Fruit fly (Drosophila melanogaster) whole organism, embryonic: Measurements from ENCODE around the gene CG7627.
A peak's percentile ranks its signal among the peaks of the same experiment; 100 is the strongest.

Experiments used
- Antp ChIP-seq: fragments of 200-800 bp; sonication (Bioruptor generic); optimal IDR thresholded peaks from 3 replicates; lab custom pipeline; 2016; ENCODE audit warnings: missing biosample characterization, missing genetic modification characterization
- Atf3 ChIP-seq: fragments of 200-800 bp; sonication (Bioruptor generic); optimal IDR thresholded peaks from 3 replicates; lab custom pipeline; 2016; ENCODE audit warnings: missing biosample characterization, missing genetic modification characterization
- B-H2 ChIP-seq: fragments of 200-800 bp; sonication (Bioruptor generic); optimal IDR thresholded peaks from 2 replicates; lab custom pipeline; 2018; ENCODE audit warnings: missing biosample characterization, mild to moderate bottlenecking, missing genetic modification characterization
- BtbVII ChIP-seq: fragments of 200-800 bp; sonication (Bioruptor generic); optimal IDR thresholded peaks from 3 replicates; lab custom pipeline; 2017; ENCODE audit warnings: missing biosample characterization, mild to moderate bottlenecking, missing genetic modification characterization
- CG10654 ChIP-seq: fragments of 200-800 bp; sonication (Bioruptor generic); optimal IDR thresholded peaks from 2 replicates; lab custom pipeline; 2016; ENCODE audit warnings: missing biosample characterization, missing genetic modification characterization
- CG11093 ChIP-seq: fragments of 200-800 bp; sonication (Bioruptor generic); IDR thresholded peaks from 3 replicates; pipeline ENCODE4 v1.3.6; 2022; ENCODE audit warnings: missing biosample characterization, missing genetic modification characterization
- CG12104 ChIP-seq: fragments of 200-800 bp; sonication (Bioruptor generic); optimal IDR thresholded peaks from 3 replicates; lab custom pipeline; 2016; ENCODE audit warnings: missing biosample characterization, missing genetic modification characterization
- CG12391 ChIP-seq: fragments of 200-800 bp; sonication (Bioruptor generic); optimal IDR thresholded peaks from 3 replicates; lab custom pipeline; 2018; ENCODE audit warnings: missing biosample characterization, mild to moderate bottlenecking, missing genetic modification characterization, moderate library complexity
- CG12942 ChIP-seq: fragments of 200-800 bp; sonication (Bioruptor generic); optimal IDR thresholded peaks from 3 replicates; lab custom pipeline; 2016; ENCODE audit warnings: missing biosample characterization, missing genetic modification characterization
- CG13296 ChIP-seq: fragments of 200-800 bp; sonication (Bioruptor generic); optimal IDR thresholded peaks from 3 replicates; lab custom pipeline; 2018; ENCODE audit warnings: missing biosample characterization, mild to moderate bottlenecking, missing genetic modification characterization
- CG14965 ChIP-seq: fragments of 200-800 bp; sonication (Bioruptor generic); optimal IDR thresholded peaks from 2 replicates; lab custom pipeline; 2016; ENCODE audit warnings: missing biosample characterization, missing genetic modification characterization, borderline replicate concordance
- CG15269 ChIP-seq: fragments of 200-800 bp; sonication (Bioruptor generic); optimal IDR thresholded peaks from 2 replicates; lab custom pipeline; 2018; ENCODE audit warnings: missing biosample characterization, mild to moderate bottlenecking, missing genetic modification characterization, moderate library complexity
- CG1792 ChIP-seq: fragments of 200-800 bp; sonication (Bioruptor generic); optimal IDR thresholded peaks from 2 replicates; lab custom pipeline; 2016; ENCODE audit warnings: missing biosample characterization, missing genetic modification characterization
- CG2120 ChIP-seq: fragments of 200-800 bp; sonication (Bioruptor generic); optimal IDR thresholded peaks from 3 replicates; lab custom pipeline; 2016; ENCODE audit warnings: missing biosample characterization, missing genetic modification characterization
- CG2202 ChIP-seq: fragments of 200-800 bp; sonication (Bioruptor generic); optimal IDR thresholded peaks from 2 replicates; lab custom pipeline; 2018; ENCODE audit warnings: missing biosample characterization, mild to moderate bottlenecking, missing genetic modification characterization
- CG30403 ChIP-seq: fragments of 200-800 bp; sonication (Bioruptor generic); optimal IDR thresholded peaks from 3 replicates; lab custom pipeline; 2016; ENCODE audit warnings: missing biosample characterization, missing genetic modification characterization
- CG3726 ChIP-seq: fragments of 200-800 bp; sonication (Bioruptor generic); IDR thresholded peaks from 3 replicates; pipeline ENCODE4, ENCODE4 v1.3.6; 2022; ENCODE audit warnings: missing biosample characterization, missing genetic modification characterization
- CG4328 ChIP-seq: fragments of 200-800 bp; sonication (Bioruptor generic); optimal IDR thresholded peaks from 3 replicates; lab custom pipeline; 2017; ENCODE audit warnings: missing biosample characterization, missing genetic modification reagents, missing genetic modification characterization
- CG5180 ChIP-seq: fragments of 200-800 bp; sonication (Bioruptor generic); optimal IDR thresholded peaks from 3 replicates; lab custom pipeline; 2017; ENCODE audit warnings: missing biosample characterization, missing genetic modification characterization, mild to moderate bottlenecking, moderate library complexity, missing genetic modification reagents
- CG6683 ChIP-seq: fragments of 200-800 bp; sonication (Bioruptor generic); optimal IDR thresholded peaks from 2 replicates; lab custom pipeline; 2017; ENCODE audit warnings: missing biosample characterization, mild to moderate bottlenecking, missing genetic modification characterization, missing genetic modification reagents
- CG7987 ChIP-seq: fragments of 200-800 bp; sonication (Bioruptor generic); optimal IDR thresholded peaks from 2 replicates; lab custom pipeline; 2018; ENCODE audit warnings: missing biosample characterization, mild to moderate bottlenecking, missing genetic modification characterization, moderate library complexity
- CG9215 ChIP-seq: fragments of 200-800 bp; sonication (Bioruptor generic); IDR thresholded peaks from 2 replicates; pipeline ENCODE4 v1.3.6; 2022; ENCODE audit warnings: missing biosample characterization, missing genetic modification characterization
- CG9817 ChIP-seq: fragments of 200-800 bp; sonication (Bioruptor generic); optimal IDR thresholded peaks from 2 replicates; lab custom pipeline; 2018; ENCODE audit warnings: missing biosample characterization, mild to moderate bottlenecking, missing genetic modification characterization, moderate library complexity
- Ets65A ChIP-seq: fragments of 200-800 bp; sonication (Bioruptor generic); peaks from one replicate; lab custom pipeline; 2016; ENCODE audit warnings: missing biosample characterization, missing genetic modification characterization
- Fer3 ChIP-seq: fragments of 200-800 bp; sonication (Bioruptor generic); optimal IDR thresholded peaks from 2 replicates; lab custom pipeline; 2018; ENCODE audit warnings: missing biosample characterization, mild to moderate bottlenecking, missing genetic modification characterization, moderate library complexity
- HHEX ChIP-seq: fragments of 200-800 bp; sonication (Bioruptor generic); optimal IDR thresholded peaks from 3 replicates; lab custom pipeline; 2017; ENCODE audit warnings: missing biosample characterization, mild to moderate bottlenecking, missing genetic modification characterization, missing genetic modification reagents
- HLH4C ChIP-seq: fragments of 200-800 bp; sonication (Bioruptor generic); IDR thresholded peaks from 3 replicates; pipeline ENCODE4 v1.3.6; 2022; ENCODE audit warnings: missing biosample characterization, missing genetic modification characterization; ENCODE audit not compliant: partially characterized antibody
- Hmx ChIP-seq: fragments of 200-800 bp; sonication (Bioruptor generic); optimal IDR thresholded peaks from 2 replicates; lab custom pipeline; 2016; ENCODE audit warnings: missing biosample characterization, missing genetic modification characterization
- Lhr ChIP-seq: fragments of 200-800 bp; sonication (Bioruptor generic); optimal IDR thresholded peaks from 3 replicates; lab custom pipeline; 2017; ENCODE audit warnings: mild to moderate bottlenecking, missing biosample characterization, missing genetic modification reagents, missing genetic modification characterization
- MTF-1 ChIP-seq: fragments of 200-800 bp; sonication (Bioruptor generic); optimal IDR thresholded peaks from 2 replicates; lab custom pipeline; 2018; ENCODE audit warnings: missing biosample characterization, mild to moderate bottlenecking, missing genetic modification characterization, borderline replicate concordance
- Sin3A ChIP-seq: fragments of >200 bp; optimal IDR thresholded peaks from 2 replicates; lab custom pipeline; 2018
- Sox100B ChIP-seq: fragments of 200-800 bp; sonication (Bioruptor generic); optimal IDR thresholded peaks from 3 replicates; lab custom pipeline; 2018; ENCODE audit warnings: missing biosample characterization, mild to moderate bottlenecking, missing genetic modification characterization
- Spps ChIP-seq: fragments of 200-800 bp; sonication (Bioruptor generic); optimal IDR thresholded peaks from 2 replicates; lab custom pipeline; 2018; ENCODE audit warnings: missing biosample characterization, mild to moderate bottlenecking, missing genetic modification characterization
- Ssrp ChIP-seq: fragments of 200-800 bp; sonication (Bioruptor generic); optimal IDR thresholded peaks from 2 replicates; lab custom pipeline; 2018; ENCODE audit warnings: missing biosample characterization, mild to moderate bottlenecking, missing genetic modification characterization, moderate library complexity
- cas ChIP-seq: fragments of 200-800 bp; sonication (Bioruptor generic); IDR thresholded peaks from 2 replicates; pipeline ENCODE4 v1.3.6; 2022; ENCODE audit warnings: missing biosample characterization, missing genetic modification characterization
- chn ChIP-seq: fragments of 200-800 bp; sonication (Bioruptor generic); optimal IDR thresholded peaks from 2 replicates; lab custom pipeline; 2016; ENCODE audit warnings: missing biosample characterization, missing genetic modification characterization
- dimm ChIP-seq: fragments of 200-800 bp; sonication (Bioruptor generic); IDR thresholded peaks from 2 replicates; pipeline ENCODE4 v1.3.6; 2022; ENCODE audit warnings: missing biosample characterization, missing genetic modification characterization
- fu2 ChIP-seq: fragments of 200-800 bp; sonication (Bioruptor generic); optimal IDR thresholded peaks from 2 replicates; lab custom pipeline; 2016; ENCODE audit warnings: missing biosample characterization, missing genetic modification characterization
- grau ChIP-seq: fragments of 200-800 bp; optimal IDR thresholded peaks from 3 replicates; lab custom pipeline; 2019; ENCODE audit warnings: missing biosample characterization, mild to moderate bottlenecking, missing genetic modification characterization, moderate library complexity
- grn ChIP-seq: fragments of 200-800 bp; sonication (Bioruptor generic); optimal IDR thresholded peaks from 3 replicates; lab custom pipeline; 2017; ENCODE audit warnings: missing biosample characterization, missing genetic modification characterization
- kay ChIP-seq: fragments of 200-800 bp; sonication (Bioruptor generic); optimal IDR thresholded peaks from 2 replicates; lab custom pipeline; 2016; ENCODE audit warnings: missing biosample characterization, missing genetic modification characterization
- knrl ChIP-seq: fragments of 200-800 bp; sonication (Bioruptor generic); IDR thresholded peaks from 3 replicates; pipeline ENCODE4 v1.3.6; 2022; ENCODE audit warnings: missing biosample characterization, missing genetic modification characterization; ENCODE audit not compliant: partially characterized antibody
- lbe ChIP-seq: fragments of 200-800 bp; sonication (Bioruptor generic); optimal IDR thresholded peaks from 2 replicates; lab custom pipeline; 2016; ENCODE audit warnings: missing biosample characterization, mild to moderate bottlenecking, missing genetic modification characterization
- nerfin-1 ChIP-seq: fragments of 200-800 bp; sonication (Bioruptor generic); optimal IDR thresholded peaks from 3 replicates; lab custom pipeline; 2019; ENCODE audit warnings: missing biosample characterization, mild to moderate bottlenecking, missing genetic modification characterization, moderate library complexity
- nmo ChIP-seq: fragments of 200-800 bp; sonication (Bioruptor generic); optimal IDR thresholded peaks from 2 replicates; lab custom pipeline; 2018; ENCODE audit warnings: missing biosample characterization, mild to moderate bottlenecking, missing genetic modification characterization, moderate library complexity
- nom ChIP-seq: fragments of 200-800 bp; sonication (Bioruptor generic); optimal IDR thresholded peaks from 2 replicates; lab custom pipeline; 2017; ENCODE audit warnings: missing biosample characterization, missing genetic modification characterization, mild to moderate bottlenecking, moderate library complexity, missing genetic modification reagents
- org-1 ChIP-seq: fragments of 200-800 bp; sonication (Bioruptor generic); optimal IDR thresholded peaks from 2 replicates; lab custom pipeline; 2017; ENCODE audit warnings: missing biosample characterization, missing genetic modification characterization
- scrt ChIP-seq: fragments of 200-800 bp; sonication (Bioruptor generic); optimal IDR thresholded peaks from 2 replicates; lab custom pipeline; 2018; ENCODE audit warnings: missing biosample characterization, mild to moderate bottlenecking, missing genetic modification characterization, moderate library complexity
- sisA ChIP-seq: fragments of 200-800 bp; sonication (Bioruptor generic); IDR thresholded peaks from 2 replicates; pipeline ENCODE4 v1.3.6; 2022; ENCODE audit warnings: missing biosample characterization, missing genetic modification characterization
- sqz ChIP-seq: fragments of 200-800 bp; sonication (Bioruptor generic); optimal IDR thresholded peaks from 3 replicates; lab custom pipeline; 2018; ENCODE audit warnings: missing biosample characterization, mild to moderate bottlenecking, missing genetic modification characterization

Gene CG7627

dm6 chr2L:8382646-8383045 lies 20.4 kb upstream of the CG7627 start, which contains the start of the genes CG13392 and Rcd4 (continued):
- no peak for TF ChIP-seq Ssrp (tag; lab: Kevin White, UChicago)
- no peak for TF ChIP-seq dimm (GFP tag; lab: Robert Waterston, UW)
- no peak for TF ChIP-seq CG3726
- no peak for TF ChIP-seq BtbVII (GFP tag; lab: Kevin White, UChicago)
- peak; percentile 74 for TF ChIP-seq fu2 (GFP tag; lab: Kevin White, UChicago)
- TF ChIP-seq CG1792 (GFP tag; lab: Kevin White, UChicago), result peak; percentile 49
- no peak for TF ChIP-seq Sox100B (GFP tag; lab: Kevin White, UChicago)
- peak; percentile 18 for TF ChIP-seq CG2202 (tag; lab: Kevin White, UChicago)
- peak; percentile 47 for TF ChIP-seq CG12391 (tag; lab: Kevin White, UChicago)
- peak; percentile 71 for TF ChIP-seq CG30403 (GFP tag; lab: Kevin White, UChicago)
- TF ChIP-seq nom (GFP tag; lab: Kevin White, UChicago), result peak; percentile 52
- TF ChIP-seq CG14965 (GFP tag; lab: Kevin White, UChicago), result no peak
- TF ChIP-seq CG15269 (tag; lab: Kevin White, UChicago), result peak; percentile 43
- TF ChIP-seq Spps (tag; lab: Kevin White, UChicago), result no peak
- TF ChIP-seq kay (GFP tag; lab: Kevin White, UChicago), result peak; percentile 4
- no peak for TF ChIP-seq CG10654 (GFP tag; lab: Kevin White, UChicago)
- peak; percentile 94 for TF ChIP-seq grau (tag; lab: Kevin White, UChicago)
- TF ChIP-seq CG7987 (GFP tag; lab: Kevin White, UChicago), result peak; percentile 71
- peak; percentile 32 for TF ChIP-seq CG6683 (GFP tag; lab: Kevin White, UChicago)
- TF ChIP-seq MTF-1 (GFP tag; lab: Kevin White, UChicago), result peak; percentile 13
- TF ChIP-seq Lhr (GFP tag; lab: Kevin White, UChicago), result peak; percentile 35
- no peak for TF ChIP-seq CG12104
- TF ChIP-seq CG13296 (GFP tag; lab: Kevin White, UChicago), result peak; percentile 41
- TF ChIP-seq cas (GFP tag; lab: Robert Waterston, UW), result no peak
- 0 out of 2 replicates have a peak, but pooled peaks have one; percentile 33 for TF ChIP-seq sisA (GFP tag; lab: Robert Waterston, UW)
- peak; percentile 51; the same call in 2 of the 3 replicates for TF ChIP-seq knrl (GFP tag; lab: Robert Waterston, UW)
- peak; percentile 57 for TF ChIP-seq CG9817 (tag; lab: Kevin White, UChicago)
- TF ChIP-seq CG5180 (GFP tag; lab: Kevin White, UChicago), result no peak
- peak; percentile 44; the same call in 1 of the 2 replicates for TF ChIP-seq CG9215 (GFP tag; lab: Robert Waterston, UW)
- peak; percentile 76 for TF ChIP-seq B-H2 (GFP tag; lab: Kevin White, UChicago)
- TF ChIP-seq CG11093 (GFP tag; lab: Robert Waterston, UW), result no peak
- TF ChIP-seq sqz (GFP tag; lab: Kevin White, UChicago), result no peak
- TF ChIP-seq lbe, result peak; percentile 84
- TF ChIP-seq org-1 (GFP tag; lab: Kevin White, UChicago), result peak; percentile 20
- TF ChIP-seq chn, result peak; percentile 50
- TF ChIP-seq HHEX, result peak; percentile 56
- TF ChIP-seq Fer3 (tag; lab: Kevin White, UChicago), result peak; percentile 73
- TF ChIP-seq grn (GFP tag; lab: Kevin White, UChicago), result no peak
- peak; percentile 35 for TF ChIP-seq CG4328 (GFP tag; lab: Kevin White, UChicago)
- TF ChIP-seq Atf3 (GFP tag; lab: Kevin White, UChicago), result peak; percentile 59
- TF ChIP-seq CG12942 (GFP tag; lab: Kevin White, UChicago), result peak; percentile 71
- no peak for TF ChIP-seq Hmx (GFP tag; lab: Kevin White, UChicago)
- peak; percentile 51 for TF ChIP-seq nmo (GFP tag; lab: Kevin White, UChicago)
- TF ChIP-seq CG2120 (GFP tag; lab: Kevin White, UChicago), result peak; percentile 88
- peak; percentile 97 for TF ChIP-seq Ets65A (GFP tag; lab: Kevin White, UChicago)
- peak; percentile 32 for TF ChIP-seq Sin3A (lab: Kevin White, UChicago)
- peak; percentile 41 for TF ChIP-seq scrt (GFP tag; lab: Kevin White, UChicago)
- TF ChIP-seq Antp, result peak; percentile 85
- TF ChIP-seq nerfin-1, result peak; percentile 58
- TF ChIP-seq HLH4C, result peak; percentile 35; the same call in 1 of the 3 replicates
